Worm (Caenorhabditis elegans): ENCODE results near the gene W03H9.2.

DNA sequence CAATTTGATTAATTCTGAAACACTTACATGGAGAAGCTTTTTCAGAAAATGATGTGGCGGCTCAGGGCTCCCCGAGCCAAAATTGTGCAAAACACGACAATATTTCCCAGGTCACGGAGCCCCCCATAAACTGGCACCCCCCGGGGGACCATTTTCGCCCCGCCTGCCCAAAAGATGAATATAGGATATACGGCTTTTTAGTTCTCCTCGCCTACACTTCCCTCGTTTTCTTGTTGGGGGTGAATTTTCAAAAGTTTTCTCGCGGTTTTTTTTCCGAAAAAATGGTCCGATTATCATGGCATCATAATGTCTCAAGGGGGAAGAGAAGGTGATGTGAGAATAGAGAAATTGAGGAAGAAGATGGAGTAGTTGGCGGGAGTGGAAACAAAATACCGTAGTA is 21.6 kb downstream of the W03H9.2 start, which contains the start of gene K09E4.4:
- no peak for TF ChIP-seq F57C9.4 (tag; optimal IDR thresholded peaks at IDR 0.05)
- TF ChIP-seq F37B4.10 (GFP tag; IDR thresholded peaks at IDR 0.05) = no peak
- no peak for TF ChIP-seq tlf-1 (GFP tag; optimal IDR thresholded peaks at IDR 0.05)
- no peak for TF ChIP-seq snpc-4 (GFP tag; optimal IDR thresholded peaks at IDR 0.05)
- TF ChIP-seq snpc-4 (tag; optimal IDR thresholded peaks at IDR 0.05) = no peak
- TF ChIP-seq snpc-3.4 (tag; optimal IDR thresholded peaks at IDR 0.05) = no peak
- no peak for TF ChIP-seq ztf-6 (GFP tag; IDR thresholded peaks at IDR 0.05)
- no peak for TF ChIP-seq ztf-22 (GFP tag; optimal IDR thresholded peaks at IDR 0.05)
- TF ChIP-seq zfh-2 (GFP tag; conservative IDR thresholded peaks at IDR 0.05) = no peak

All from whole organism, young adult.